Worm (Caenorhabditis elegans): ENCODE measurements around the gene ham-2.

DNA sequence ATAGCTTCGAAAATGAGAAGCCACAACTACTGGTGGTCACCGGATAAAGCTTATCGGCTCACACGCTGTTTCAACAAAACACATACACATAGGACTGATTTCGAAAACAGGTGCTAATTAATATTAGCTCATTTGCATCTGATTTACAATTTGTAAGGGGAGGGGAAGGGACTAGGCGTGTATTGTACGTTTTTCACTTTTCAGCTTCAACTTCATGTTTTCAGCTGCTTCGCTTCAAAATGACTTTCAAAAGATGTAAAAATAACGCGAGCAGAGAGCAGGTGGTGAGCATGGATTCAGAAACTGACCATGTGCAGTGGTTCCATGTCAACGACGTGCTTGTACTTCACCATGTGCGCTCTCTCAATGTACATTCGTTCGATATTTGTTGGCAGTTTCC, 46.5 kb downstream of the ham-2 start:
- TF ChIP-seq tbx-11 (GFP tag; IDR thresholded peaks at IDR 0.05) (no peak), ama-1 (optimal IDR thresholded peaks at IDR 0.05) (no peak), ceh-13 (GFP tag; optimal IDR thresholded peaks at IDR 0.05) (no peak), flt-1 (GFP tag; IDR thresholded peaks at IDR 0.05) (no peak), tbx-37 (GFP tag; conservative IDR thresholded peaks at IDR 0.05) (no peak), sea-1 (GFP tag; conservative IDR thresholded peaks at IDR 0.05) (no peak), B0310.2 (tag; optimal IDR thresholded peaks at IDR 0.05) (no peak), F13C5.2 (tag; optimal IDR thresholded peaks at IDR 0.05) (no peak), aly-1 (tag; optimal IDR thresholded peaks at IDR 0.05) (no peak), hmbx-1 (tag; optimal IDR thresholded peaks at IDR 0.05) (no peak), tra-4 (tag; optimal IDR thresholded peaks at IDR 0.05) (no peak), ets-7 (tag; optimal IDR thresholded peaks at IDR 0.05) (no peak), hnd-1 (tag; optimal IDR thresholded peaks at IDR 0.05) (no peak), hmg-4 (GFP tag; optimal IDR thresholded peaks at IDR 0.05) (no peak)

All from whole organism, early embryonic.